Worm (Caenorhabditis elegans): ENCODE measurements around the gene nol-9.
"Not testable (repeated sequence)": the region's sequence is repeated elsewhere in the genome, so short reads cannot be mapped to it uniquely, and the experiment has no call there.

- not testable (repeated sequence) for TF ChIP-seq lsy-2 (tag; optimal IDR thresholded peaks at IDR 0.05); lin-13 (tag; optimal IDR thresholded peaks at IDR 0.05); snpc-4 (tag; optimal IDR thresholded peaks at IDR 0.05); tbx-8 (GFP tag; optimal IDR thresholded peaks at IDR 0.05); nhr-12 (tag; optimal IDR thresholded peaks at IDR 0.05); mab-5 (tag; optimal IDR thresholded peaks at IDR 0.05); nhr-237 (tag; optimal IDR thresholded peaks at IDR 0.05); nhr-28 (tag; optimal IDR thresholded peaks at IDR 0.05); sptf-1 (tag; optimal IDR thresholded peaks at IDR 0.05); mep-1 (tag; optimal IDR thresholded peaks at IDR 0.05); pha-4 (tag; optimal IDR thresholded peaks at IDR 0.05)
These were observed 19.4 kb downstream of the nol-9 start for ce11 chrIV:13441715-13442114.
